Fruit fly (Drosophila melanogaster) whole organism, embryonic: ENCODE data around the gene Arl6IP1.

Experiments used
- CG10321 ChIP-seq: fragments of 200-800 bp; sonication (Bioruptor generic); IDR thresholded peaks from 2 replicates; pipeline ENCODE4 v1.3.6; 2022; ENCODE audit warnings: missing biosample characterization, missing genetic modification characterization
- CG10959 ChIP-seq: fragments of 200-800 bp; sonication (Bioruptor generic); IDR thresholded peaks from 2 replicates; pipeline ENCODE4 v1.3.6; 2022; ENCODE audit warnings: missing biosample characterization, missing genetic modification characterization
- CG12391 ChIP-seq: fragments of 200-800 bp; sonication (Bioruptor generic); optimal IDR thresholded peaks from 3 replicates; lab custom pipeline; 2018; ENCODE audit warnings: missing biosample characterization, mild to moderate bottlenecking, missing genetic modification characterization, moderate library complexity
- CG13424 ChIP-seq: fragments of 200-800 bp; sonication (Bioruptor generic); optimal IDR thresholded peaks from 2 replicates; lab custom pipeline; 2019; ENCODE audit warnings: missing biosample characterization, mild to moderate bottlenecking, missing genetic modification characterization, moderate library complexity
- CG1602 ChIP-seq: fragments of 200-800 bp; sonication (Bioruptor generic); optimal IDR thresholded peaks from 3 replicates; lab custom pipeline; 2016; ENCODE audit warnings: missing biosample characterization, missing genetic modification characterization
- CG1792 ChIP-seq: fragments of 200-800 bp; sonication (Bioruptor generic); optimal IDR thresholded peaks from 2 replicates; lab custom pipeline; 2016; ENCODE audit warnings: missing biosample characterization, missing genetic modification characterization
- CG18476 ChIP-seq: fragments of 200-800 bp; sonication (Bioruptor generic); optimal IDR thresholded peaks from 2 replicates; lab custom pipeline; 2016; ENCODE audit warnings: missing biosample characterization, mild to moderate bottlenecking, missing genetic modification characterization
- CG2116 ChIP-seq: fragments of 200-800 bp; sonication (Bioruptor generic); optimal IDR thresholded peaks from 3 replicates; lab custom pipeline; 2018; ENCODE audit warnings: missing biosample characterization, mild to moderate bottlenecking, missing genetic modification characterization
- CG31388 ChIP-seq: fragments of 200-800 bp; sonication (Bioruptor generic); optimal IDR thresholded peaks from 2 replicates; lab custom pipeline; 2016; ENCODE audit warnings: missing biosample characterization, missing genetic modification characterization
- CG31441 ChIP-seq: fragments of 200-800 bp; sonication (Bioruptor generic); IDR thresholded peaks from 2 replicates; pipeline ENCODE4 v1.3.6; 2022; ENCODE audit warnings: missing biosample characterization, missing genetic modification characterization
- CG32767 ChIP-seq: fragments of 200-800 bp; sonication (Bioruptor generic); IDR thresholded peaks from 2 replicates; pipeline ENCODE4 v1.3.6; 2022; ENCODE audit warnings: missing biosample characterization, missing genetic modification characterization
- CG4404 ChIP-seq: fragments of 200-800 bp; sonication (Bioruptor generic); IDR thresholded peaks from 2 replicates; pipeline ENCODE4 v1.3.6; 2022; ENCODE audit warnings: missing biosample characterization, missing genetic modification characterization
- CG4617 ChIP-seq: fragments of 200-800 bp; sonication (Bioruptor generic); optimal IDR thresholded peaks from 3 replicates; lab custom pipeline; 2016; ENCODE audit warnings: missing biosample characterization, missing genetic modification characterization, borderline replicate concordance
- CG5953 ChIP-seq: fragments of 200-800 bp; sonication (Bioruptor generic); IDR thresholded peaks from 2 replicates; pipeline ENCODE4 v1.3.6; 2022; ENCODE audit warnings: missing biosample characterization, missing genetic modification characterization
- CG6254 ChIP-seq: fragments of 200-800 bp; sonication (Bioruptor generic); optimal IDR thresholded peaks from 3 replicates; lab custom pipeline; 2017; ENCODE audit warnings: mild to moderate bottlenecking, missing biosample characterization, missing genetic modification reagents, missing genetic modification characterization
- CG6683 ChIP-seq: fragments of 200-800 bp; sonication (Bioruptor generic); optimal IDR thresholded peaks from 2 replicates; lab custom pipeline; 2017; ENCODE audit warnings: missing biosample characterization, mild to moderate bottlenecking, missing genetic modification characterization, missing genetic modification reagents
- CG7372 ChIP-seq: fragments of 200-800 bp; sonication (Bioruptor generic); IDR thresholded peaks from 2 replicates; pipeline ENCODE4 v1.3.6; 2022; ENCODE audit warnings: missing biosample characterization, missing genetic modification characterization
- CG7556 ChIP-seq: fragments of 200-800 bp; sonication (Bioruptor generic); optimal IDR thresholded peaks from 2 replicates; lab custom pipeline; 2017; ENCODE audit warnings: missing biosample characterization, mild to moderate bottlenecking, missing genetic modification characterization
- CG9437 ChIP-seq: fragments of 200-800 bp; sonication (Bioruptor generic); optimal IDR thresholded peaks from 2 replicates; lab custom pipeline; 2018; ENCODE audit warnings: missing biosample characterization, mild to moderate bottlenecking, missing genetic modification characterization
- CG9932 ChIP-seq: fragments of 200-800 bp; sonication (Bioruptor generic); IDR thresholded peaks from 2 replicates; pipeline ENCODE4 v1.3.6; 2022; ENCODE audit warnings: missing biosample characterization, missing genetic modification characterization
- D ChIP-seq, 2 experiments: fragments of 200-800 bp in 1 of 2; fragments of >200 bp in 1 of 2; sonication (Bioruptor generic) in 1 of 2; optimal IDR thresholded peaks; 2 replicates in 1 of 2; 3 replicates in 1 of 2; lab custom pipeline; 2017; ENCODE audit warnings: mild to moderate bottlenecking in 1 of 2, missing biosample characterization in 1 of 2, missing genetic modification characterization in 1 of 2, missing genetic modification reagents in 1 of 2
- GATAe ChIP-seq: fragments of 200-800 bp; sonication (Bioruptor generic); conservative IDR thresholded peaks from 2 replicates; pipeline ENCODE4 v1.3.6; 2022; ENCODE audit warnings: missing biosample characterization, missing genetic modification characterization
- HLH4C ChIP-seq: fragments of 200-800 bp; sonication (Bioruptor generic); IDR thresholded peaks from 3 replicates; pipeline ENCODE4 v1.3.6; 2022; ENCODE audit warnings: missing biosample characterization, missing genetic modification characterization; ENCODE audit not compliant: partially characterized antibody
- MBD-R2 ChIP-seq: fragments of 200-800 bp; sonication (Bioruptor generic); IDR thresholded peaks from 2 replicates; pipeline ENCODE4 v1.3.6; 2022; ENCODE audit warnings: missing biosample characterization, missing genetic modification characterization
- NFAT ChIP-seq: fragments of 200-800 bp; sonication (Bioruptor generic); IDR thresholded peaks from 2 replicates; pipeline ENCODE4 v1.3.6; 2022; ENCODE audit warnings: missing biosample characterization, missing genetic modification characterization
- NK7.1 ChIP-seq: fragments of 200-800 bp; sonication (Bioruptor generic); optimal IDR thresholded peaks from 3 replicates; lab custom pipeline; 2016; ENCODE audit warnings: missing biosample characterization, missing genetic modification characterization
- Oli ChIP-seq: fragments of 200-800 bp; sonication (Bioruptor generic); optimal IDR thresholded peaks from 2 replicates; lab custom pipeline; 2018; ENCODE audit warnings: missing biosample characterization, mild to moderate bottlenecking, missing genetic modification characterization, moderate library complexity
- Rfx ChIP-seq: fragments of 200-800 bp; sonication (Bioruptor generic); IDR thresholded peaks from 2 replicates; pipeline ENCODE4 v1.3.6; 2022; ENCODE audit warnings: missing biosample characterization, missing genetic modification characterization
- Sin3A ChIP-seq: fragments of >200 bp; optimal IDR thresholded peaks from 2 replicates; lab custom pipeline; 2018
- Spps ChIP-seq: fragments of 200-800 bp; sonication (Bioruptor generic); optimal IDR thresholded peaks from 2 replicates; lab custom pipeline; 2018; ENCODE audit warnings: missing biosample characterization, mild to moderate bottlenecking, missing genetic modification characterization
- TFAM ChIP-seq: fragments of 200-800 bp; sonication (Bioruptor generic); optimal IDR thresholded peaks from 2 replicates; lab custom pipeline; 2017; ENCODE audit warnings: missing biosample characterization, missing genetic modification characterization, inconsistent platforms
- az2 ChIP-seq: fragments of 200-800 bp; sonication (Bioruptor generic); optimal IDR thresholded peaks from 3 replicates; lab custom pipeline; 2016; ENCODE audit warnings: missing biosample characterization, missing genetic modification characterization
- chinmo ChIP-seq: fragments of 200-800 bp; sonication (Bioruptor generic); IDR thresholded peaks from 4 replicates; pipeline ENCODE4 v1.3.6; 2022; ENCODE audit warnings: missing biosample characterization, missing genetic modification characterization; ENCODE audit not compliant: partially characterized antibody
- her ChIP-seq: fragments of 200-800 bp; sonication (Bioruptor generic); optimal IDR thresholded peaks from 2 replicates; lab custom pipeline; 2016; ENCODE audit warnings: missing biosample characterization, missing genetic modification characterization
- jing ChIP-seq: fragments of 200-800 bp; sonication (Bioruptor generic); optimal IDR thresholded peaks from 2 replicates; lab custom pipeline; 2018; ENCODE audit warnings: missing biosample characterization, mild to moderate bottlenecking, missing genetic modification characterization
- lilli ChIP-seq: fragments of 200-800 bp; sonication (Bioruptor generic); optimal IDR thresholded peaks from 3 replicates; lab custom pipeline; 2016; ENCODE audit warnings: missing biosample characterization, missing genetic modification characterization
- mld ChIP-seq: fragments of 200-800 bp; sonication (Bioruptor generic); IDR thresholded peaks from 3 replicates; pipeline ENCODE4 v1.3.6; 2022; ENCODE audit warnings: missing biosample characterization, missing genetic modification characterization; ENCODE audit not compliant: partially characterized antibody
- odd ChIP-seq: fragments of 200-800 bp; sonication (Bioruptor generic); optimal IDR thresholded peaks from 2 replicates; lab custom pipeline; 2017; ENCODE audit warnings: missing biosample characterization, mild to moderate bottlenecking, missing genetic modification characterization
- onecut ChIP-seq: fragments of 200-800 bp; sonication (Bioruptor generic); IDR thresholded peaks from 2 replicates; pipeline ENCODE4 v1.3.6; 2022; ENCODE audit warnings: missing biosample characterization, missing genetic modification characterization
- otp ChIP-seq: fragments of 200-800 bp; sonication (Bioruptor generic); IDR thresholded peaks from 3 replicates; pipeline ENCODE4, ENCODE4 v1.3.6; 2022; ENCODE audit warnings: missing biosample characterization, missing genetic modification characterization
- pan ChIP-seq, 4 experiments: fragments of >200 bp in 3 of 4; fragments of 200-800 bp in 1 of 4; sonication (Bioruptor generic) in 1 of 4; optimal IDR thresholded peaks in 3 of 4; IDR thresholded peaks in 1 of 4; 2 replicates each; pipeline versions ENCODE4 v1.3.6 to Lab custom; 2017 to 2022; ENCODE audit warnings: missing biosample characterization in 2 of 4, missing genetic modification characterization in 2 of 4, mixed read lengths in 1 of 4
- peb ChIP-seq: fragments of 200-800 bp; sonication (Bioruptor generic); IDR thresholded peaks from 2 replicates; pipeline ENCODE4 v1.3.6; 2022; ENCODE audit warnings: missing biosample characterization, missing genetic modification characterization
- salm ChIP-seq: fragments of 200-800 bp; sonication (Bioruptor generic); optimal IDR thresholded peaks from 2 replicates; lab custom pipeline; 2018; ENCODE audit warnings: missing biosample characterization, mild to moderate bottlenecking, missing genetic modification characterization
- sens-2 ChIP-seq: fragments of 200-800 bp; sonication (Bioruptor generic); IDR thresholded peaks from 2 replicates; pipeline ENCODE4 v1.3.6; 2022; ENCODE audit warnings: missing biosample characterization, missing genetic modification characterization
- tgo ChIP-seq: fragments of 200-800 bp; sonication (Bioruptor generic); IDR thresholded peaks from 3 replicates; pipeline ENCODE4 v1.3.6; 2022; ENCODE audit warnings: missing biosample characterization, missing genetic modification characterization
- tin ChIP-seq: fragments of 200-800 bp; sonication (Bioruptor generic); optimal IDR thresholded peaks from 3 replicates; lab custom pipeline; 2016; ENCODE audit warnings: missing biosample characterization, missing genetic modification characterization
- toy ChIP-seq: fragments of 200-800 bp; sonication (Bioruptor generic); IDR thresholded peaks from 2 replicates; pipeline ENCODE4 v1.3.6; 2022; ENCODE audit warnings: missing biosample characterization, missing genetic modification characterization
- trh ChIP-seq: fragments of 200-800 bp; sonication (Bioruptor generic); optimal IDR thresholded peaks from 2 replicates; lab custom pipeline; 2016; ENCODE audit warnings: missing biosample characterization, missing genetic modification characterization
- vnd ChIP-seq: fragments of 200-800 bp; sonication (Bioruptor generic); IDR thresholded peaks from 3 replicates; pipeline ENCODE4 v1.3.6; 2022; ENCODE audit warnings: missing biosample characterization, missing genetic modification characterization; ENCODE audit not compliant: partially characterized antibody
- z ChIP-seq: fragments of 200-800 bp; sonication (Bioruptor generic); IDR thresholded peaks from 3 replicates; pipeline ENCODE4 v1.3.6; 2022; ENCODE audit warnings: missing biosample characterization, missing genetic modification characterization
- zen ChIP-seq: fragments of 200-800 bp; sonication (Bioruptor generic); optimal IDR thresholded peaks from 3 replicates; lab custom pipeline; 2018; ENCODE audit warnings: missing biosample characterization, mild to moderate bottlenecking, missing genetic modification characterization, moderate library complexity

The Arl6IP1 gene

DNA sequence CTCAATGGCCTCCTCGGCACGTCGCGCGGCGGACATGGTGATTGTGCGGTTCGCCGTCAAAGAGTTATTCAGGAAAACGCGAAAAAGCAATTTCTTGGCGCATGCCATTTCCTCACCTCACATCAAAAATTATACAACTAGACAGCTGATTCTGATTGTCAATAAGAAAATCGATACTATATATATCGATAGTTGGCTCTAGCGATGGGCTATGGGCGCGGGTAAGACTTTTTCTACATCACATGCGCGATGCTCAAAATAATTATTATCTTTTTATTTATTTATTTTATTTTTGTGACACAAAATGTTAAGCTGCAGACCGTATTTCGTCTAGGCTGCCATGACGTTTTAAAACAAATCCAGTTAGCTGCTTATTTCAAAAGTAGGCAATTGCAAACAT, 29.2 kb upstream of the Arl6IP1 start, which contains the start of gene CG10340 (continued):
- no peak for TF ChIP-seq CG5953 (GFP tag; lab: Robert Waterston, UW)
- TF ChIP-seq sens-2 (GFP tag; lab: Robert Waterston, UW) = no peak
- no peak for TF ChIP-seq CG10959 (GFP tag; lab: Robert Waterston, UW)
- TF ChIP-seq pan (optimal IDR thresholded peaks at IDR 0.05; lab: Kevin White, UChicago) = no peak
- TF ChIP-seq pan (GFP tag; optimal IDR thresholded peaks at IDR 0.05 in 1 of 2, IDR thresholded peaks at IDR 0.05 in 1 of 2) = no peak
- TF ChIP-seq CG13424 (tag; lab: Kevin White, UChicago) = peak; percentile 11
- TF ChIP-seq MBD-R2 (GFP tag; lab: Robert Waterston, UW) = peak; percentile 92
- no peak for TF ChIP-seq CG7372
- TF ChIP-seq salm (tag; lab: Kevin White, UChicago) = no peak
- TF ChIP-seq Spps (tag; lab: Kevin White, UChicago) = no peak
- no peak for TF ChIP-seq CG18476 (GFP tag; lab: Kevin White, UChicago)
- no peak for TF ChIP-seq jing (GFP tag; lab: Kevin White, UChicago)
- no peak for TF ChIP-seq D (optimal IDR thresholded peaks at IDR 0.05; lab: Kevin White, UChicago)
- TF ChIP-seq D (GFP tag; optimal IDR thresholded peaks at IDR 0.05; lab: Kevin White, UChicago) = no peak
- TF ChIP-seq CG32767 (GFP tag; lab: Robert Waterston, UW) = no peak
- TF ChIP-seq CG4617 (GFP tag; lab: Kevin White, UChicago) = no peak
- TF ChIP-seq CG31388 = no peak
- peak; percentile 31 for TF ChIP-seq lilli
- TF ChIP-seq CG2116 (GFP tag; lab: Kevin White, UChicago) = peak; percentile 60
- TF ChIP-seq CG1602 (GFP tag; lab: Kevin White, UChicago) = no peak
- TF ChIP-seq CG31441 = no peak
- TF ChIP-seq tgo (GFP tag; lab: Robert Waterston, UW) = no peak
- TF ChIP-seq TFAM (GFP tag; lab: Kevin White, UChicago) = no peak
- no peak for TF ChIP-seq CG6254 (GFP tag; lab: Kevin White, UChicago)
- no peak for TF ChIP-seq peb (GFP tag; lab: Robert Waterston, UW)
- TF ChIP-seq HLH4C (GFP tag; lab: Robert Waterston, UW) = peak; percentile 79
- no peak for TF ChIP-seq CG7556 (GFP tag; lab: Kevin White, UChicago)
- TF ChIP-seq otp (GFP tag; lab: Robert Waterston, UW) = no peak
- TF ChIP-seq NFAT = no peak
- TF ChIP-seq CG9932 (GFP tag; lab: Robert Waterston, UW) = no peak; the same call in 1 of the 2 replicates
- TF ChIP-seq GATAe (GFP tag; lab: Robert Waterston, UW) = no peak
- TF ChIP-seq CG12391 = peak; percentile 11
- TF ChIP-seq CG9437 (GFP tag; lab: Kevin White, UChicago) = no peak
- TF ChIP-seq NK7.1 (GFP tag; lab: Kevin White, UChicago) = no peak
- TF ChIP-seq CG4404 (GFP tag; lab: Robert Waterston, UW) = no peak
- TF ChIP-seq toy (GFP tag; lab: Robert Waterston, UW) = no peak
- TF ChIP-seq her (GFP tag; lab: Kevin White, UChicago) = no peak
- TF ChIP-seq zen (tag; lab: Kevin White, UChicago) = no peak
- peak; percentile 65 for TF ChIP-seq Rfx (GFP tag; lab: Robert Waterston, UW)
- no peak for TF ChIP-seq mld (GFP tag; lab: Robert Waterston, UW)
- no peak for TF ChIP-seq z
- no peak for TF ChIP-seq Sin3A (lab: Kevin White, UChicago)
- peak; percentile 71 for TF ChIP-seq onecut (GFP tag; lab: Robert Waterston, UW)
- TF ChIP-seq Oli = no peak
- TF ChIP-seq CG10321 (GFP tag; lab: Robert Waterston, UW) = no peak
- peak; percentile 33 for TF ChIP-seq tin (GFP tag; lab: Kevin White, UChicago)
- peak; percentile 72; the same call in 2 of the 3 replicates for TF ChIP-seq vnd (GFP tag; lab: Robert Waterston, UW)
- no peak for TF ChIP-seq trh (GFP tag; lab: Kevin White, UChicago)
- no peak for TF ChIP-seq CG6683 (GFP tag; lab: Kevin White, UChicago)
- no peak for TF ChIP-seq odd (GFP tag; lab: Kevin White, UChicago)
- TF ChIP-seq chinmo (GFP tag; lab: Robert Waterston, UW) = 0 out of 4 replicates have a peak, but pooled peaks have one; percentile 64
- no peak for TF ChIP-seq CG1792 (GFP tag; lab: Kevin White, UChicago)
- TF ChIP-seq az2 (GFP tag; lab: Kevin White, UChicago) = no peak
